Worm (Caenorhabditis elegans): Measurements from ENCODE around the gene F57B1.1.

The F57B1.1 gene

DNA sequence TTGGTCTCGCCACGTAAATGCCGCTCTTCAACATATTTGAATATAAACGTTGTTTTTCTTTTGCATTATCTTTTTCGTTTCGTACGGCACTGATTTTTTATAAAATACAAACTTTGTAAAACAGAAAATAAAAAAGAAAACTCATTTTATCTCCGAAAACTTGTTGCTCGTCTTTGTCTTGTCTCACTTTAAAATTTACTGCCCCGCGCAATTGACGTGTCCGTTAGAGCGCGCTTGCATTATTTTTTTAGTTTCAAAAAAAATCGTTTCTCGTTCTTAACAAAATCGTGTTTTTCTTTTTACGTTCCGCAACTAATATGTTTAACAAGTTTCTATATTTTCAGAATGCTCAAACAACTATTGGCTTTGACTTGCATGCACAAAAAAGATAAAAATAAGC lies 42.9 kb downstream of the F57B1.1 start, which contains the start of gene noca-1:
Gene noca-1, plus strand, starts transcription at position 345 of the 400 bp plus-strand sequence.
- no peak for TF ChIP-seq klf-2 (GFP tag; conservative IDR thresholded peaks at IDR 0.05)
- no peak for TF ChIP-seq T22C8.4 (GFP tag; IDR thresholded peaks at IDR 0.05)
- TF ChIP-seq flt-1 (GFP tag; IDR thresholded peaks at IDR 0.05): no peak
- TF ChIP-seq cog-1 (tag; optimal IDR thresholded peaks at IDR 0.05): no peak
- no peak for TF ChIP-seq ref-1 (GFP tag; conservative IDR thresholded peaks at IDR 0.05)
- TF ChIP-seq ztf-29 (GFP tag; IDR thresholded peaks at IDR 0.05): no peak
- no peak for TF ChIP-seq med-1 (GFP tag; optimal IDR thresholded peaks at IDR 0.05; ENCODE audit: insufficient read depth)
- no peak for TF ChIP-seq tab-1 (GFP tag; IDR thresholded peaks at IDR 0.05)
- no peak for TF ChIP-seq ztf-23 (GFP tag; IDR thresholded peaks at IDR 0.05)

Measured in whole organism, midembryonic.